Worm (Caenorhabditis elegans) whole organism, L4 larva: Measurements from ENCODE around the gene C14F11.7.
A peak's percentile ranks its signal among the peaks of the same experiment; 100 is the strongest.

Source experiments
- D1046.2 ChIP-seq: fragments of 200-800 bp; sonication (Bioruptor generic); IDR thresholded peaks from 2 replicates; pipeline ENCODE4 v1.3.6; 2022; ENCODE audit warnings: missing genetic modification characterization, missing compliant biosample characterization
- F10B5.3 ChIP-seq: sonication (generic microtip); optimal IDR thresholded peaks from 2 replicates; lab custom pipeline; 2016; ENCODE audit warnings: mild to moderate bottlenecking, missing genetic modification characterization, missing compliant biosample characterization
- F49E8.2 ChIP-seq: sonication (generic microtip); optimal IDR thresholded peaks from 2 replicates; lab custom pipeline; 2016; ENCODE audit warnings: missing compliant biosample characterization, mild to moderate bottlenecking, missing genetic modification characterization, borderline replicate concordance
- R02D3.7 ChIP-seq: fragments of 150-350 bp; sonication (generic microtip); optimal IDR thresholded peaks from 3 replicates; lab custom pipeline; 2014; ENCODE audit warnings: missing biosample characterization, missing genetic modification characterization
- T20F7.1 ChIP-seq: fragments of 200-800 bp; sonication (Bioruptor generic); optimal IDR thresholded peaks from 2 replicates; lab custom pipeline; 2018; ENCODE audit warnings: mild to moderate bottlenecking, missing genetic modification characterization, missing compliant biosample characterization
- T26A8.4 ChIP-seq: fragments of 200-800 bp; sonication (Bioruptor generic); IDR thresholded peaks from 2 replicates; pipeline ENCODE4 v1.3.6; 2022; ENCODE audit warnings: missing genetic modification characterization, missing compliant biosample characterization
- Y105C5A.15 ChIP-seq: fragments of 200-800 bp; sonication (Bioruptor generic); IDR thresholded peaks from 2 replicates; pipeline ENCODE4 v1.3.6; 2022; ENCODE audit warnings: missing genetic modification characterization, missing compliant biosample characterization
- ZK337.2 ChIP-seq: fragments of 200-800 bp; sonication (Bioruptor generic); IDR thresholded peaks from 2 replicates; pipeline ENCODE4 v1.3.6; 2022; ENCODE audit warnings: missing genetic modification reagents, missing genetic modification characterization, missing compliant biosample characterization
- ZK546.5 ChIP-seq, 2 experiments: sonication (generic microtip); optimal IDR thresholded peaks; 2 replicates each; lab custom pipeline; 2017; ENCODE audit warnings: missing biosample characterization in 2 of 2, missing genetic modification characterization in 2 of 2
- aha-1 ChIP-seq: fragments of 150-350 bp; peaks from one replicate; lab custom pipeline; 2014; ENCODE audit warnings: missing biosample characterization, missing genetic modification characterization
- aly-2 ChIP-seq: sonication (generic microtip); optimal IDR thresholded peaks from 2 replicates; lab custom pipeline; 2018; ENCODE audit warnings: missing biosample characterization, missing genetic modification characterization
- ceh-20 ChIP-seq: fragments of 200-800 bp; sonication (Bioruptor generic); IDR thresholded peaks from 2 replicates; pipeline ENCODE4 v1.3.6; 2022; ENCODE audit warnings: missing genetic modification reagents, missing genetic modification characterization, missing compliant biosample characterization
- ceh-32 ChIP-seq: sonication (generic microtip); optimal IDR thresholded peaks from 2 replicates; lab custom pipeline; 2016; ENCODE audit warnings: mild to moderate bottlenecking, missing genetic modification characterization, missing compliant biosample characterization; ENCODE audit not compliant: poor library complexity
- ceh-82 ChIP-seq: sonication (generic microtip); optimal IDR thresholded peaks from 2 replicates; lab custom pipeline; 2017; ENCODE audit warnings: missing biosample characterization, missing genetic modification characterization
- ces-1 ChIP-seq: fragments of 150-350 bp; sonication (generic microtip); optimal IDR thresholded peaks from 4 replicates; lab custom pipeline; 2014; ENCODE audit warnings: missing biosample characterization, missing genetic modification reagents, missing genetic modification characterization
- cey-2 ChIP-seq: sonication (generic microtip); optimal IDR thresholded peaks from 3 replicates; lab custom pipeline; 2017; ENCODE audit warnings: missing genetic modification characterization, mild to moderate bottlenecking, missing compliant biosample characterization, antibody characterized with exemption, borderline replicate concordance; ENCODE audit not compliant: insufficient read depth
- ctbp-1 ChIP-seq: fragments of 200-800 bp; sonication (Bioruptor generic); IDR thresholded peaks from 2 replicates; pipeline ENCODE4 v1.3.6; 2022; ENCODE audit warnings: missing genetic modification reagents, missing genetic modification characterization, missing compliant biosample characterization
- dmd-8 ChIP-seq: fragments of 200-800 bp; sonication (Bioruptor generic); IDR thresholded peaks from 2 replicates; pipeline ENCODE4 v1.3.6; 2022; ENCODE audit warnings: missing genetic modification characterization, missing compliant biosample characterization
- dmd-9 ChIP-seq: fragments of 200-800 bp; sonication (Bioruptor generic); IDR thresholded peaks from 2 replicates; pipeline ENCODE4 v1.3.6; 2022; ENCODE audit warnings: missing genetic modification reagents, missing genetic modification characterization, missing compliant biosample characterization
- dpl-1 ChIP-seq: fragments of 150-350 bp; optimal IDR thresholded peaks from 2 replicates; lab custom pipeline; 2014; ENCODE audit warnings: missing biosample characterization, missing genetic modification reagents, missing genetic modification characterization
- egl-27 ChIP-seq: sonication (generic microtip); optimal IDR thresholded peaks from 3 replicates; lab custom pipeline; 2017; ENCODE audit warnings: missing biosample characterization, missing genetic modification reagents, missing genetic modification characterization
- egl-43 ChIP-seq: fragments of 200-800 bp; sonication (Bioruptor generic); IDR thresholded peaks from 2 replicates; pipeline ENCODE4 v1.3.6; 2022; ENCODE audit warnings: missing genetic modification reagents, missing genetic modification characterization, missing compliant biosample characterization
- gei-8 ChIP-seq: fragments of 200-800 bp; sonication (Bioruptor generic); optimal IDR thresholded peaks from 2 replicates; lab custom pipeline; 2018; ENCODE audit warnings: mild to moderate bottlenecking, missing genetic modification characterization, missing compliant biosample characterization
- hlh-11 ChIP-seq: fragments of 200-800 bp; sonication (Bioruptor generic); optimal IDR thresholded peaks from 2 replicates; lab custom pipeline; 2018; ENCODE audit warnings: mild to moderate bottlenecking, missing genetic modification characterization, missing compliant biosample characterization
- hmg-1.1 ChIP-seq: fragments of 200-800 bp; sonication (Bioruptor generic); IDR thresholded peaks from 2 replicates; pipeline ENCODE4 v1.3.6; 2022; ENCODE audit warnings: missing genetic modification reagents, missing genetic modification characterization, missing compliant biosample characterization
- jun-1 ChIP-seq: fragments of 150-350 bp; optimal IDR thresholded peaks from 2 replicates; lab custom pipeline; 2014; ENCODE audit warnings: missing biosample characterization, missing genetic modification reagents, missing genetic modification characterization
- lin-15B ChIP-seq: fragments of 150-350 bp; sonication (generic microtip); optimal IDR thresholded peaks from 3 replicates; lab custom pipeline; 2014; ENCODE audit warnings: missing biosample characterization, missing genetic modification characterization
- lin-38 ChIP-seq: fragments of 200-800 bp; sonication (Bioruptor generic); IDR thresholded peaks from 2 replicates; pipeline ENCODE4 v1.3.6; 2022; ENCODE audit warnings: missing genetic modification reagents, missing genetic modification characterization, missing compliant biosample characterization
- lin-39 ChIP-seq: fragments of 150-350 bp; optimal IDR thresholded peaks from 2 replicates; lab custom pipeline; 2014; ENCODE audit warnings: missing biosample characterization, missing genetic modification reagents, missing genetic modification characterization
- madf-5 ChIP-seq, 2 experiments: fragments of 200-800 bp; sonication (Bioruptor generic); IDR thresholded peaks; 2 replicates each; pipeline ENCODE4 v1.3.6; 2022; ENCODE audit warnings: missing compliant biosample characterization in 2 of 2, missing genetic modification characterization in 2 of 2
- madf-9 ChIP-seq: fragments of 200-800 bp; sonication (Bioruptor generic); conservative IDR thresholded peaks from 2 replicates; pipeline ENCODE4 v1.3.6; 2022; ENCODE audit warnings: missing genetic modification reagents, missing genetic modification characterization, missing compliant biosample characterization
- mdt-29 ChIP-seq: fragments of 200-800 bp; sonication (Bioruptor generic); IDR thresholded peaks from 2 replicates; pipeline ENCODE4 v1.3.6; 2022; ENCODE audit warnings: missing genetic modification reagents, missing genetic modification characterization, missing compliant biosample characterization
- mxl-2 ChIP-seq: fragments of 200-800 bp; sonication (Bioruptor generic); conservative IDR thresholded peaks from 2 replicates; pipeline ENCODE4 v1.3.6; 2022; ENCODE audit warnings: missing genetic modification reagents, missing genetic modification characterization, missing compliant biosample characterization
- mxl-3 ChIP-seq: fragments of 200-800 bp; sonication (Bioruptor generic); optimal IDR thresholded peaks from 2 replicates; lab custom pipeline; 2018; ENCODE audit warnings: mild to moderate bottlenecking, missing genetic modification characterization, missing compliant biosample characterization
- nhr-10 ChIP-seq: fragments of 150-350 bp; optimal IDR thresholded peaks from 2 replicates; lab custom pipeline; 2014; ENCODE audit warnings: missing biosample characterization, missing genetic modification characterization
- nhr-28 ChIP-seq: fragments of 150-350 bp; optimal IDR thresholded peaks from 2 replicates; lab custom pipeline; 2014; ENCODE audit warnings: missing biosample characterization, missing genetic modification characterization
- nhr-42 ChIP-seq: fragments of 200-800 bp; sonication (Bioruptor generic); IDR thresholded peaks from 2 replicates; pipeline ENCODE4 v1.3.6; 2022; ENCODE audit warnings: missing genetic modification characterization, missing compliant biosample characterization
- nhr-6 ChIP-seq: fragments of 150-350 bp; optimal IDR thresholded peaks from 2 replicates; lab custom pipeline; 2014; ENCODE audit warnings: missing biosample characterization, missing genetic modification characterization
- nhr-76 ChIP-seq: fragments of 150-350 bp; optimal IDR thresholded peaks from 2 replicates; lab custom pipeline; 2014; ENCODE audit warnings: missing biosample characterization, missing genetic modification characterization
- nhr-77 ChIP-seq: fragments of 150-350 bp; optimal IDR thresholded peaks from 2 replicates; lab custom pipeline; 2014; ENCODE audit warnings: missing biosample characterization, missing genetic modification characterization
- pqm-1 ChIP-seq: sonication (generic microtip); optimal IDR thresholded peaks from 2 replicates; lab custom pipeline; 2017; ENCODE audit warnings: missing biosample characterization, missing genetic modification characterization
- rbr-2 ChIP-seq: sonication (generic microtip); optimal IDR thresholded peaks from 2 replicates; lab custom pipeline; 2016; ENCODE audit warnings: missing genotype, missing genetic modification characterization, missing compliant biosample characterization
- skn-1 ChIP-seq: fragments of 150-350 bp; optimal IDR thresholded peaks from 2 replicates; lab custom pipeline; 2014; ENCODE audit warnings: missing biosample characterization, missing genetic modification characterization
- spr-1 ChIP-seq: sonication (generic microtip); optimal IDR thresholded peaks from 2 replicates; lab custom pipeline; 2016; ENCODE audit warnings: mild to moderate bottlenecking, missing genetic modification characterization, missing compliant biosample characterization
- spr-3 ChIP-seq: fragments of 200-800 bp; sonication (Bioruptor generic); optimal IDR thresholded peaks from 2 replicates; lab custom pipeline; 2018; ENCODE audit warnings: mild to moderate bottlenecking, missing genetic modification characterization, missing compliant biosample characterization
- tra-1 ChIP-seq: fragments of 200-800 bp; sonication (Bioruptor generic); IDR thresholded peaks from 2 replicates; pipeline ENCODE4 v1.3.6; 2022; ENCODE audit warnings: missing genetic modification reagents, missing genetic modification characterization, missing compliant biosample characterization
- vab-7 ChIP-seq: fragments of 200-800 bp; sonication (Bioruptor generic); IDR thresholded peaks from 2 replicates; pipeline ENCODE4 v1.3.6; 2022; ENCODE audit warnings: missing genetic modification reagents, missing genetic modification characterization, missing compliant biosample characterization
- zfp-2 ChIP-seq: sonication (generic microtip); optimal IDR thresholded peaks from 2 replicates; lab custom pipeline; 2016; ENCODE audit warnings: mild to moderate bottlenecking, missing genetic modification characterization, missing compliant biosample characterization
- ztf-11 ChIP-seq: fragments of 150-350 bp; optimal IDR thresholded peaks from 2 replicates; lab custom pipeline; 2014; ENCODE audit warnings: missing biosample characterization, missing genetic modification characterization

The C14F11.7 gene

ce11 chrX:6224841-6225240, 16.5 kb upstream of the C14F11.7 start:
- no peak for TF ChIP-seq tra-1 (GFP tag; lab: Robert Waterston, UW)
- TF ChIP-seq ceh-20 (GFP tag; lab: Robert Waterston, UW), result 0 out of 2 replicates have a peak, but pooled peaks have one; percentile 30
- TF ChIP-seq hlh-11 (tag; lab: Kevin White, UChicago), result peak; percentile 21

- TF ChIP-seq ceh-82 (tag; lab: Kevin White, UChicago) (no peak), spr-3 (GFP tag; lab: Kevin White, UChicago) (no peak), ctbp-1 (no peak), vab-7 (GFP tag; lab: Robert Waterston, UW) (no peak), egl-43 (GFP tag; lab: Robert Waterston, UW) (no peak), Y105C5A.15 (no peak), aha-1 (tag; lab: Kevin White, UChicago) (no peak)
These were observed 12.7 kb upstream of the C14F11.7 start for ce11 chrX:6221097-6221496.

- peak; percentile 73 for TF ChIP-seq hmg-1.1
- no peak for TF ChIP-seq jun-1 (tag; lab: Kevin White, UChicago)
- TF ChIP-seq T26A8.4 (GFP tag; lab: Robert Waterston, UW), result peak; percentile 75
- peak; percentile 56; the same call in 1 of the 2 replicates for TF ChIP-seq nhr-42 (GFP tag; lab: Robert Waterston, UW)
- no peak for TF ChIP-seq nhr-6 (tag; lab: Kevin White, UChicago)
- TF ChIP-seq ces-1 (GFP tag; lab: Kevin White, UChicago), result no peak
- TF ChIP-seq lin-15B (tag; lab: Kevin White, UChicago), result no peak
- no peak for TF ChIP-seq cey-2 (tag; lab: Kevin White, UChicago)
- 0 out of 4 replicates have a peak, but pooled peaks have one; percentile 26 to 71 for TF ChIP-seq madf-5 (GFP tag; IDR thresholded peaks at IDR 0.05; lab: Robert Waterston, UW)
- no peak for TF ChIP-seq dpl-1 (GFP tag; lab: Kevin White, UChicago)
- TF ChIP-seq ctbp-1, result peak; percentile 61
- TF ChIP-seq gei-8 (GFP tag; lab: Kevin White, UChicago), result peak; percentile 43
- no peak for TF ChIP-seq mxl-2 (GFP tag; lab: Robert Waterston, UW)
- TF ChIP-seq pqm-1 (tag; lab: Kevin White, UChicago), result no peak
- TF ChIP-seq F10B5.3, result no peak
- TF ChIP-seq dmd-9 (GFP tag; lab: Robert Waterston, UW), result no peak
- TF ChIP-seq nhr-77 (tag; lab: Kevin White, UChicago), result peak; percentile 25
- peak; percentile 74 for TF ChIP-seq ZK337.2 (GFP tag; lab: Robert Waterston, UW)
- no peak for TF ChIP-seq aly-2 (tag; lab: Kevin White, UChicago)
- no peak for TF ChIP-seq nhr-10 (tag; lab: Kevin White, UChicago)
- peak; percentile 56 for TF ChIP-seq madf-9 (GFP tag; lab: Robert Waterston, UW)
- TF ChIP-seq spr-1 (tag; lab: Kevin White, UChicago), result peak; percentile 26
- TF ChIP-seq skn-1 (tag; lab: Kevin White, UChicago), result no peak
- no peak for TF ChIP-seq ztf-11
- peak; percentile 17 for TF ChIP-seq zfp-2
- TF ChIP-seq egl-27 (tag; lab: Kevin White, UChicago), result no peak
- peak; percentile 3 for TF ChIP-seq F49E8.2
- TF ChIP-seq rbr-2, result peak; percentile 61
- TF ChIP-seq ceh-32 (tag; lab: Kevin White, UChicago), result no peak
- TF ChIP-seq R02D3.7 (tag; lab: Kevin White, UChicago), result no peak
- TF ChIP-seq mxl-3 (GFP tag; lab: Kevin White, UChicago), result peak; percentile 43
- TF ChIP-seq T20F7.1, result peak; percentile 38
- TF ChIP-seq dmd-8 (GFP tag; lab: Robert Waterston, UW), result 0 out of 2 replicates have a peak, but pooled peaks have one; percentile 63
- TF ChIP-seq D1046.2 (GFP tag; lab: Robert Waterston, UW), result peak; percentile 83; the same call in 1 of the 2 replicates
- TF ChIP-seq ceh-82 (tag; lab: Kevin White, UChicago), result no peak
- TF ChIP-seq nhr-28 (tag; lab: Kevin White, UChicago), result no peak
- no peak for TF ChIP-seq ZK546.5 (tag; optimal IDR thresholded peaks at IDR 0.05; lab: Kevin White, UChicago)
- no peak for TF ChIP-seq lin-39 (tag; lab: Kevin White, UChicago)
- no peak for TF ChIP-seq nhr-76 (tag; lab: Kevin White, UChicago)
- TF ChIP-seq lin-38 (GFP tag; lab: Robert Waterston, UW), result no peak; the same call in 1 of the 2 replicates
- TF ChIP-seq mdt-29 (GFP tag; lab: Robert Waterston, UW), result peak; percentile 63; the same call in 1 of the 2 replicates
These were observed 11.5 kb upstream of the C14F11.7 start for ce11 chrX:6219892-6220291.
